Fruit fly (Drosophila melanogaster): ENCODE measurements around the gene Skadu.

- no peak for TF ChIP-seq Fer3 (tag; optimal IDR thresholded peaks at IDR 0.05)
- no peak for TF ChIP-seq Blimp-1 (GFP tag; optimal IDR thresholded peaks at IDR 0.05)
- TF ChIP-seq D19A (tag; optimal IDR thresholded peaks at IDR 0.05), result no peak
These were observed 2.8 kb downstream of the Skadu start, which contains the start of gene CG15256 for dm6 chr2L:15550072-15550471.
